Worm (Caenorhabditis elegans) whole organism, L4/young adult: ENCODE data around the gene F57G9.7.
"Not testable (repeated sequence)": the region's sequence is repeated elsewhere in the genome, so short reads cannot be mapped to it uniquely, and the experiment has no call there.

Source experiments
- W03F9.2 ChIP-seq: fragments of 150-350 bp; optimal IDR thresholded peaks from 2 replicates; lab custom pipeline; 2014; ENCODE audit warnings: missing biosample characterization, missing genetic modification characterization
- dao-5 ChIP-seq: sonication (generic microtip); optimal IDR thresholded peaks from 2 replicates; lab custom pipeline; 2016; ENCODE audit warnings: missing genotype, missing genetic modification characterization, moderate library complexity, missing compliant biosample characterization
- him-1 ChIP-seq: sonication (generic microtip); optimal IDR thresholded peaks from 2 replicates; lab custom pipeline; 2016; ENCODE audit warnings: missing genotype, missing genetic modification reagents, missing genetic modification characterization, missing compliant biosample characterization

Gene F57G9.7

DNA sequence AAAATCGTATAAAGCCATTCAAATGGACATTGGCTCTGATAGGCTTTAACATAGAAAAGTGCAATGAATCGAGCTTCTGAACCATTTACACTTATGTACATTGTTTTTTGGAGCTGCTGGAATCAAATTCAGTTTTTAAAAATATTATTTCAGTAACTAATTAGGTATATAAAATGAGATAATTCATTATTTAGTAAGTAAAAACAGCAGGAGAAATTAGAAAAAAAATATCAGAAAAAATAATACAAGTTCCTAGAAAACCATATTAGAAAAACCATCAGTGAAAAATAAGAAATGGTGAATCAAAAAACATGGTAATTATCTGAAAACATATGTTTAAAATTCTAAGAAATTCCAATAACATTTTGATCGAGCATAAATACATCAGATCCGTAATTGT, at the start of gene F57G9.7:
Gene F57G9.7, minus strand, starts transcription at position 101 of the 400 bp plus-strand sequence.
- TF ChIP-seq dao-5 (tag; lab: Kevin White, UChicago): no peak
- TF ChIP-seq W03F9.2: no peak
- TF ChIP-seq him-1 (tag; lab: Kevin White, UChicago): no peak

DNA sequence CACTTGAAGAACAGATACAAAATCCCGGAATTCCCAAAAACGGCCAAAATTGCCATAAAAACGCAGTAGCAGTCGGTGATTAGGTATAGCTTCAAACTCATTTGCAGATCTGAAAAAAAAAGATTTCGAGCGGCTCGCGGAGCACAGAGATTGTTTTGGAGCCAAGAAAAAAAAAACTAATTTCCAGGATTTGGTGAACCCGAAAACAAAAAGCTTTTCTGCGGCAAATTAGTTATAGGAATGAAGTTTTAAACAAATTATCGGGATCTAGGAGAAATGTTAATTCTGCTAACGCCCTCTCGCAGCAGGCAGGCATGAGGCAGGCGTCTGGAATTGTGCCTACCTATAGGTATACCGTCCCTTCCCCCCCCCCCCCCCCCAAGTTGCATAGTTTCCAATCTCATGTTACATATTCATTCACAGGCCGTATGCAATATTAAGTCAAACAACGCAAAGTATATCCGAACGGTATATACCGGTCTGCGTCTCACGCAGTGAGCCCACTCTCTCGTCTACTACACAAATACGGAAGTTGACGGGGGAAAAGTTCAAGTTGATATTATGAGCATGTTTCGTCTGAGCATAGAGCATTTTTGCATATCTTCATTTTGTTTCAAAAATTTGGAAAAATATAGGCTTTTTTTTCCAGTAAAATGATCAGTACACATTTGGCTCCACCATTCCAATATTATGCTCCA, 47.3 kb upstream of the F57G9.7 start, which contains the start of the genes W05H5.1 and pitr-6:
Gene W05H5.1, minus strand, starts transcription at position 101 of the 698 bp plus-strand sequence.
Gene pitr-6, plus strand, starts transcription at position 648 of the 698 bp plus-strand sequence.
- TF ChIP-seq him-1 (tag; lab: Kevin White, UChicago) (no peak), W03F9.2 (no peak), dao-5 (tag; lab: Kevin White, UChicago) (no peak)

DNA sequence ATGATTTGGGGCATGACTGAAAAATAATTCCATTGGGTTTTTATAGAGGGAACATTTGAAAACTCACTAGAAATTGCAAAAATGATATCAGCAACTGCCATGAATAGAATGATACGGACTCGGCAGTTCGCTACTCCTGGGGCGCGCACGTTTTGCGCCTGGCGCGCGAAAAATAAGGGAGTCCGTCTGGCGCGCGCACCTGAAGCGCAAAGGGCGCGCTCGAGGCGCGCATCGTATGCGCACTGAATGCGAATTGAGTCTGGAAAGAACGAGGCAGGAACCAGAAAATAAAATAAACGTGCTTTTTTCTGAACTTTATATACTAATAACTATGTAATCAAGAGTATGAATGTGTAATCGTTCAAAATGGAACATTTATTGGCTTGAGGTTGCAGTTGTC, 43.6 kb upstream of the F57G9.7 start, which contains the start of gene Y57A10C.10:
Gene Y57A10C.10, minus strand, starts transcription at position 101 of the 400 bp plus-strand sequence.
- not testable (repeated sequence) for TF ChIP-seq W03F9.2; dao-5 (tag; lab: Kevin White, UChicago); him-1 (tag; lab: Kevin White, UChicago)

DNA sequence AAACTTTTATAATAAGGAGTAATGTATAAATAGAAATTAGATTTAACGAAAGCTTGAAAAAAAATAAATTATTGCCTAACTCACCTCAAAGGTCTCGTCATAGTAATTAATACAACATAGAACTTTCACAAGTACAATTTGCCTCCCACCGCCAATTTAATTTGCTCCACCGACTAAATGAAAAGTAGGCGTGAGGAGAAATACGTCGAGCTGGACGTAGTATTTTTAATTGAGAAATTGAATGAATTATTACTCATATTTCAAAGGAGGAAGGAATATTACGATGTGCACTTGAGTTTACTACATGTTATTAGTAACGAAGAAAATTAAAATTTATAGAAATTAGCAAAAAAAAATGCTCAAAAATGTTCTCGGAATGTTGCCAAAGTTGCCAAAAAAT, 40.9 kb upstream of the F57G9.7 start, which contains the start of gene Y57A10C.9:
Gene Y57A10C.9, minus strand, starts transcription at position 101 of the 400 bp plus-strand sequence.
- TF ChIP-seq W03F9.2 (no peak), dao-5 (tag; lab: Kevin White, UChicago) (no peak), him-1 (tag; lab: Kevin White, UChicago) (no peak)

ce11 chrII:12436717-12437116, 39.2 kb upstream of the F57G9.7 start:
- TF ChIP-seq him-1 (tag; lab: Kevin White, UChicago) (no peak), W03F9.2 (no peak), dao-5 (tag; lab: Kevin White, UChicago) (no peak)

ce11 chrII:12435202-12435872, 37.8 kb upstream of the F57G9.7 start:
- TF ChIP-seq dao-5 (tag; lab: Kevin White, UChicago) (no peak), W03F9.2 (no peak), him-1 (tag; lab: Kevin White, UChicago) (no peak)

- TF ChIP-seq dao-5 (tag; lab: Kevin White, UChicago) (no peak), W03F9.2 (no peak), him-1 (tag; lab: Kevin White, UChicago) (no peak)
Observed at ce11 chrII:12432356-12432755, 34.8 kb upstream of the F57G9.7 start, which contains the start of gene dct-12. Gene dct-12, minus strand, starts transcription at chrII:12432456.

ce11 chrII:12429743-12430142, 32.2 kb upstream of the F57G9.7 start, which contains the start of gene Y57A10C.8:
Gene Y57A10C.8, minus strand, starts transcription at chrII:12429843.
- TF ChIP-seq W03F9.2 (no peak), dao-5 (tag; lab: Kevin White, UChicago) (no peak), him-1 (tag; lab: Kevin White, UChicago) (no peak)

DNA sequence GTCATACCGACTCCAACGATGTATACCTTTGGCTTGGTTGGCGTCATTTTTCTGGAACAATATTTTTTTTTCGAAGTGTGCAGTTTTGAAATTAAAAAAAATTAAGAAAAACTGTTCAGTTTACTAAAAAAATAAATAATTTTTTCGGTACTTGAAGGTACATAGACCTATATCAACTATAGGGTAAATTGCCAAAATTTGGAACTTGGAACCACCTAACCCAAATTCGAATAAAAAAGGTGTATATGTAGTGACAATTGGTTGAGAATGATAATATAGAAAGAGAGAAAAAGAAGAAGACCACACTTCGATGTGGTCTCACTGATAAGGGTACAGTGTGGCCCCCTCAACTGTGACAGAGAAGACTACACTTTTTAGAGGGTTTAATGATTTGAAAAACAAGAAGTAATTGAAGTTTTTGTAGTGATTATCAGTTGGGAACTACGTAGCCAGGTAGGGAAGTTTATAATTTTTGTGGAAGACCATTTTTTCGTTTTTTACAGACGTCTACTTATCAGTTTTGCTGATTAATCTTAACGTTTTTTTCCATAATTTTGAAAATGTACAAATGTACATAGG, 28.2 kb upstream of the F57G9.7 start, which contains the start of gene daf-22:
Gene daf-22, minus strand, starts transcription at position 51 of the 579 bp plus-strand sequence.
- TF ChIP-seq him-1 (tag; lab: Kevin White, UChicago) (no peak), dao-5 (tag; lab: Kevin White, UChicago) (no peak), W03F9.2 (peak; percentile 32)

ce11 chrII:12420486-12420885, 22.9 kb upstream of the F57G9.7 start, which contains the start of gene sre-26:
Gene sre-26, minus strand, starts transcription at chrII:12420586.
- no peak for TF ChIP-seq him-1 (tag; lab: Kevin White, UChicago)
- TF ChIP-seq W03F9.2: no peak
- TF ChIP-seq dao-5 (tag; lab: Kevin White, UChicago): no peak

DNA sequence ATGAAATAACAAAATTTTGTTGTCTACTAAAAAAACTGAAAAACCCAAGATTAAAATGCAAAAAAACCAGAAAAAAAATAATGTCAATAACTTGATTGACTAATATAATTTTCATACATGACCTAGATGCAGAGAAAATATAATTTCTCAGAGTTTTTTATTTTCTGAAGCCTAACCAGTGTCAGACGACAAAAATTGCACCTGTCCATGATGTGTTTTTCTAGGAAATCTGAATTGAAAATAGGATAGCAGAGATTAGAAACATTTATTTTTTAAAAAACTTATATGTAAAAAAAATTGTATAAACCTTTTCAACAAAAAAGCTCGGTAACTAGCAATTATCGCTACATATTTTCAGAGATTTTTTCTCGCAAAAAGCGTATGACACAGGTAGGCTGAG, 20.4 kb upstream of the F57G9.7 start:
- no peak for TF ChIP-seq dao-5 (tag; lab: Kevin White, UChicago)
- TF ChIP-seq him-1 (tag; lab: Kevin White, UChicago): no peak
- no peak for TF ChIP-seq W03F9.2

ce11 chrII:12417514-12417913, 20.0 kb upstream of the F57G9.7 start, which contains the start of gene sre-27:
Gene sre-27, minus strand, starts transcription at chrII:12417614.
- TF ChIP-seq W03F9.2 (no peak), him-1 (tag; lab: Kevin White, UChicago) (no peak), dao-5 (tag; lab: Kevin White, UChicago) (no peak)

DNA sequence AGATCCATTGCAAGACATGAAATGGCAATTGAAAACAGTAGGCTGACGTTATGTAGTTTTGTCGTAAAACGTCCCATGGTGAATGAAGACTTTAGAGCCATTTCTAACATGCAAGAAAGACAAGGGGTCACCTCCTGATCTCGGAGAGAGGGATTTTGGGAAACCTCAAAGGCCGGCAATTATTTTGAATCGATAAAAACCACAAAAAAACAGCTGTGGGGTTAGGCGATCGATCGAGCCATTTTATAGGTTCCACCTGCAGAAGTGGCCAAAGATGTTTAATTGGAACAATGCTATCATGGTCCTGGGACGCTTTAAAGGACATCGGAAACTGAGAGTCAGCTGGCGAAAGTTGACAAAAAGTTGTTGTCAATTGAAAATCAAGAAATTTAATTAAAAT, 17.2 kb upstream of the F57G9.7 start, which contains the start of gene Y57A10C.11:
Gene Y57A10C.11, minus strand, starts transcription at position 101 of the 400 bp plus-strand sequence.
- no peak for TF ChIP-seq him-1 (tag; lab: Kevin White, UChicago)
- TF ChIP-seq W03F9.2: no peak
- no peak for TF ChIP-seq dao-5 (tag; lab: Kevin White, UChicago)
